Fruit fly (Drosophila melanogaster): ENCODE data around the gene amd.

The amd gene

DNA sequence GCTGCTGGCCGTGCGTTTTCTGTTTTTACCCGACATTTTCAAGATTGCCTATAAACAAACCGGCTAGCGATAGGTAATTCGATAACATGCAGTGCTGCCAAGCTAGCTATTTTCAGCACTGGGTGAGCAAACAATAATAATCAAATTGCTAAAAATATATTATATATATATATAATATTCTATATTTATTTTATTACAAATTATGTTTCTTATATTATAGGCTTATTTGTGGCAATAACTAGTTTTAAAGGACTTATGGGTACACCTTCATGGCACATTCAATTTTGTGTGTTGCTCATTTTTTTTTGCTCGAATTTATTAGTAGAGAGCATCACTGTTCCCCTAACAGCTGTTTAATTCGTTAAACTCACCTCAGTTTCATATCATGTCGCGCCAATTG lies 16.9 kb downstream of the amd start (continued):
- TF ChIP-seq Dfd (GFP tag; optimal IDR thresholded peaks at IDR 0.05) (no peak), CG18619 (GFP tag; optimal IDR thresholded peaks at IDR 0.05) (peak; percentile 68), Jarid2 (GFP tag; optimal IDR thresholded peaks at IDR 0.05) (no peak), CG2199 (GFP tag; IDR thresholded peaks at IDR 0.05) (no peak), grn (GFP tag; optimal IDR thresholded peaks at IDR 0.05) (no peak), da (GFP tag; optimal IDR thresholded peaks at IDR 0.05) (no peak), hb (GFP tag; IDR thresholded peaks at IDR 0.05; ENCODE audit: partially characterized antibody) (no peak), CG10209 (GFP tag; optimal IDR thresholded peaks at IDR 0.05) (peak; percentile 56), ssp (GFP tag; IDR thresholded peaks at IDR 0.05) (no peak), so (GFP tag; IDR thresholded peaks at IDR 0.05) (no peak), H2.0 (GFP tag; IDR thresholded peaks at IDR 0.05) (no peak), ac (GFP tag; optimal IDR thresholded peaks at IDR 0.05) (peak; percentile 1), gcm2 (GFP tag; optimal IDR thresholded peaks at IDR 0.05) (no peak), peb (GFP tag; IDR thresholded peaks at IDR 0.05) (no peak), Oaz (GFP tag; IDR thresholded peaks at IDR 0.05) (no peak; the same call in 1 of the 2 replicates), CG6854 (GFP tag; optimal IDR thresholded peaks at IDR 0.05) (no peak), CG12659 (GFP tag; optimal IDR thresholded peaks at IDR 0.05) (peak; percentile 83), pan (optimal IDR thresholded peaks at IDR 0.05) (no peak), pan (GFP tag; optimal IDR thresholded peaks at IDR 0.05 in 1 of 2, IDR thresholded peaks at IDR 0.05 in 1 of 2) (no peak), CG1603 (tag; optimal IDR thresholded peaks at IDR 0.05) (no peak), CG17802 (tag; optimal IDR thresholded peaks at IDR 0.05) (no peak), CG11456 (GFP tag; IDR thresholded peaks at IDR 0.05) (no peak), bab2 (GFP tag; optimal IDR thresholded peaks at IDR 0.05) (no peak), Oli (tag; optimal IDR thresholded peaks at IDR 0.05) (peak; percentile 71), CG7963 (GFP tag; IDR thresholded peaks at IDR 0.05; ENCODE audit: partially characterized antibody) (no peak), Poxn (GFP tag; IDR thresholded peaks at IDR 0.05) (no peak), Nf-YC (tag; optimal IDR thresholded peaks at IDR 0.05) (peak; percentile 70), CG13123 (GFP tag; optimal IDR thresholded peaks at IDR 0.05) (peak; percentile 35), Doc2 (GFP tag; IDR thresholded peaks at IDR 0.05) (no peak), CG10543 (GFP tag; optimal IDR thresholded peaks at IDR 0.05) (peak; percentile 84), Ets97D (GFP tag; optimal IDR thresholded peaks at IDR 0.05) (no peak), her (GFP tag; optimal IDR thresholded peaks at IDR 0.05) (no peak), cwo (GFP tag; optimal IDR thresholded peaks at IDR 0.05) (peak; percentile 7), Dp (GFP tag; optimal IDR thresholded peaks at IDR 0.05) (peak; percentile 66), NFAT (GFP tag; IDR thresholded peaks at IDR 0.05) (no peak), dm (GFP tag; optimal IDR thresholded peaks at IDR 0.05) (no peak), HLHmδ (GFP tag; optimal IDR thresholded peaks at IDR 0.05) (no peak), ttk (GFP tag; IDR thresholded peaks at IDR 0.05) (no peak), Doc3 (GFP tag; IDR thresholded peaks at IDR 0.05; ENCODE audit: partially characterized antibody) (no peak), CG6272 (GFP tag; IDR thresholded peaks at IDR 0.05) (no peak), CG18476 (GFP tag; optimal IDR thresholded peaks at IDR 0.05) (no peak), mirr (GFP tag; optimal IDR thresholded peaks at IDR 0.05) (no peak), luna (GFP tag; optimal IDR thresholded peaks at IDR 0.05) (no peak), H15 (GFP tag; IDR thresholded peaks at IDR 0.05) (no peak), CG8388 (GFP tag; optimal IDR thresholded peaks at IDR 0.05) (peak; percentile 58), Sin3A (optimal IDR thresholded peaks at IDR 0.05) (no peak), maf-S (GFP tag; optimal IDR thresholded peaks at IDR 0.05) (no peak), tin (GFP tag; optimal IDR thresholded peaks at IDR 0.05) (peak; percentile 21), CG6791 (GFP tag; IDR thresholded peaks at IDR 0.05; ENCODE audit: partially characterized antibody) (no peak), CG9215 (GFP tag; IDR thresholded peaks at IDR 0.05) (peak; percentile 58), Pdp1 (GFP tag; optimal IDR thresholded peaks at IDR 0.05) (no peak), dmrt11E (tag; optimal IDR thresholded peaks at IDR 0.05) (peak; percentile 70)
